Worm (Caenorhabditis elegans): ENCODE measurements around the gene dct-16.

Gene dct-16

ce11 chrV:20475830-20476229 is 23.0 kb downstream of the dct-16 start, which contains the start of gene B0250.7:
B0250.7 (minus strand) TSS chrV:20476061.
- peak; percentile 82 for TF ChIP-seq nfya-1 (tag; optimal IDR thresholded peaks at IDR 0.05)
- no peak for TF ChIP-seq hlh-6 (tag; optimal IDR thresholded peaks at IDR 0.05)

- TF ChIP-seq ceh-18 (tag; optimal IDR thresholded peaks at IDR 0.05) = no peak
- TF ChIP-seq elt-4 (tag; optimal IDR thresholded peaks at IDR 0.05) = no peak
- TF ChIP-seq pqm-1 (tag; optimal IDR thresholded peaks at IDR 0.05) = no peak
- no peak for TF ChIP-seq fax-1 (tag; optimal IDR thresholded peaks at IDR 0.05)
Measured at ce11 chrV:20475029-20475428, 23.8 kb downstream of the dct-16 start.

- TF ChIP-seq lin-11 (tag; optimal IDR thresholded peaks at IDR 0.05) = no peak
- TF ChIP-seq pros-1 (tag; optimal IDR thresholded peaks at IDR 0.05) = no peak
- no peak for TF ChIP-seq F13H6.1 (tag; optimal IDR thresholded peaks at IDR 0.05)
- TF ChIP-seq C38D4.7 (GFP tag; optimal IDR thresholded peaks at IDR 0.05) = no peak
- no peak for TF ChIP-seq pqm-1 (tag; optimal IDR thresholded peaks at IDR 0.05)
- no peak for TF ChIP-seq sox-4 (tag; optimal IDR thresholded peaks at IDR 0.05)
- no peak for TF ChIP-seq pax-1 (tag; optimal IDR thresholded peaks at IDR 0.05)
- no peak for TF ChIP-seq K09A11.1 (tag; optimal IDR thresholded peaks at IDR 0.05; ENCODE audit: insufficient read depth)
Measured at ce11 chrV:20470385-20470784, 28.5 kb downstream of the dct-16 start, which contains the start of gene B0250.8. B0250.8 (minus strand) TSS chrV:20470485.

ce11 chrV:20464778-20465177 is 34.1 kb downstream of the dct-16 start:
- no peak for TF ChIP-seq ceh-14 (tag; optimal IDR thresholded peaks at IDR 0.05)
- no peak for TF ChIP-seq rnt-1 (tag; optimal IDR thresholded peaks at IDR 0.05)
- no peak for TF ChIP-seq hlh-8 (tag; optimal IDR thresholded peaks at IDR 0.05)
- TF ChIP-seq nfya-1 (tag; optimal IDR thresholded peaks at IDR 0.05) = peak; percentile 12
- TF ChIP-seq pax-1 (tag; optimal IDR thresholded peaks at IDR 0.05) = no peak
- no peak for TF ChIP-seq che-1 (tag; optimal IDR thresholded peaks at IDR 0.05)
- TF ChIP-seq eyg-1 (tag; optimal IDR thresholded peaks at IDR 0.05) = no peak
- TF ChIP-seq elt-2 (tag; optimal IDR thresholded peaks at IDR 0.05) = no peak
- no peak for TF ChIP-seq lim-6 (tag; optimal IDR thresholded peaks at IDR 0.05)
- TF ChIP-seq ref-2 (tag; optimal IDR thresholded peaks at IDR 0.05) = no peak
- TF ChIP-seq C08G9.2 (tag; optimal IDR thresholded peaks at IDR 0.05) = no peak
- no peak for TF ChIP-seq T23F11.4 (GFP tag; optimal IDR thresholded peaks at IDR 0.05)
- no peak for TF ChIP-seq ceh-22 (tag; optimal IDR thresholded peaks at IDR 0.05)
- no peak for TF ChIP-seq ama-1 (optimal IDR thresholded peaks at IDR 0.05)
- TF ChIP-seq ceh-19 (GFP tag; optimal IDR thresholded peaks at IDR 0.05) = no peak
- TF ChIP-seq fkh-10 (GFP tag; optimal IDR thresholded peaks at IDR 0.05) = no peak
- TF ChIP-seq ceh-24 (tag; optimal IDR thresholded peaks at IDR 0.05) = no peak
- TF ChIP-seq elt-4 (tag; optimal IDR thresholded peaks at IDR 0.05) = no peak
- no peak for TF ChIP-seq madf-2 (tag; optimal IDR thresholded peaks at IDR 0.05)
- no peak for TF ChIP-seq unc-86 (tag; optimal IDR thresholded peaks at IDR 0.05)
- no peak for TF ChIP-seq ceh-18 (tag; optimal IDR thresholded peaks at IDR 0.05)
- TF ChIP-seq unc-42 (tag; optimal IDR thresholded peaks at IDR 0.05) = peak; percentile 2
- no peak for TF ChIP-seq syd-9 (tag; optimal IDR thresholded peaks at IDR 0.05)
- TF ChIP-seq sox-4 (tag; optimal IDR thresholded peaks at IDR 0.05) = no peak
- no peak for TF ChIP-seq ttx-3 (tag; optimal IDR thresholded peaks at IDR 0.05)
- no peak for TF ChIP-seq dmd-4 (tag; optimal IDR thresholded peaks at IDR 0.05; ENCODE audit: borderline replicate concordance)
- TF ChIP-seq ztf-16 (tag; optimal IDR thresholded peaks at IDR 0.05) = no peak
- peak; percentile 80 for TF ChIP-seq ceh-48 (tag; optimal IDR thresholded peaks at IDR 0.05)
- peak; percentile 49 for TF ChIP-seq ceh-31 (tag; optimal IDR thresholded peaks at IDR 0.05)
- no peak for TF ChIP-seq hlh-15 (tag; optimal IDR thresholded peaks at IDR 0.05)
- no peak for TF ChIP-seq ceh-45 (GFP tag; IDR thresholded peaks at IDR 0.05)
- no peak for TF ChIP-seq F13H6.1 (tag; optimal IDR thresholded peaks at IDR 0.05)
- no peak for TF ChIP-seq dve-1 (tag; optimal IDR thresholded peaks at IDR 0.05)
- peak; percentile 41 for TF ChIP-seq unc-55 (GFP tag; optimal IDR thresholded peaks at IDR 0.05)
- peak; percentile 40 for TF ChIP-seq hlh-30 (tag; optimal IDR thresholded peaks at IDR 0.05; ENCODE audit: insufficient read depth)
- TF ChIP-seq npax-4 (tag; optimal IDR thresholded peaks at IDR 0.05) = no peak
- TF ChIP-seq pat-9 (tag; optimal IDR thresholded peaks at IDR 0.05) = no peak
- TF ChIP-seq gmeb-2 (tag; optimal IDR thresholded peaks at IDR 0.05) = no peak
- TF ChIP-seq fax-1 (tag; optimal IDR thresholded peaks at IDR 0.05) = no peak
- no peak for TF ChIP-seq lin-11 (tag; optimal IDR thresholded peaks at IDR 0.05)
- no peak for TF ChIP-seq odd-2 (tag; optimal IDR thresholded peaks at IDR 0.05)
- TF ChIP-seq nhr-232 (tag; optimal IDR thresholded peaks at IDR 0.05) = no peak

Data from whole organism, late embryonic.